Worm (Caenorhabditis elegans) whole organism, L2 larva: ENCODE measurements around the gene F35C5.12.

ENCODE experiments used
- egl-27 ChIP-seq: sonication (generic microtip); optimal IDR thresholded peaks from 3 replicates; lab custom pipeline; 2017; ENCODE audit warnings: missing biosample characterization, missing genetic modification reagents, missing genetic modification characterization
- lsy-2 ChIP-seq, 2 experiments: fragments of 150-350 bp in 1 of 2; sonication (generic microtip) in 1 of 2; optimal IDR thresholded peaks; 2 replicates each; lab custom pipeline; 2014 to 2017; ENCODE audit warnings: missing biosample characterization in 2 of 2, missing genetic modification characterization in 2 of 2
- mbf-1 ChIP-seq: sonication (generic microtip); optimal IDR thresholded peaks from 2 replicates; lab custom pipeline; 2017; ENCODE audit warnings: missing biosample characterization, missing genetic modification characterization
- nhr-11 ChIP-seq: fragments of 150-350 bp; optimal IDR thresholded peaks from 2 replicates; lab custom pipeline; 2014; ENCODE audit warnings: missing biosample characterization, missing genetic modification characterization
- sem-4 ChIP-seq: fragments of 150-350 bp; optimal IDR thresholded peaks from 2 replicates; lab custom pipeline; 2014; ENCODE audit warnings: missing biosample characterization, missing genetic modification reagents, missing genetic modification characterization
- ztf-11 ChIP-seq: sonication (generic microtip); optimal IDR thresholded peaks from 2 replicates; lab custom pipeline; 2017; ENCODE audit warnings: missing biosample characterization, missing genetic modification characterization

- no peak for TF ChIP-seq mbf-1 (tag; lab: Kevin White, UChicago)
- no peak for TF ChIP-seq sem-4 (tag; lab: Kevin White, UChicago)
- no peak for TF ChIP-seq ztf-11 (tag; lab: Kevin White, UChicago)
- TF ChIP-seq lsy-2 (tag; optimal IDR thresholded peaks at IDR 0.05; lab: Kevin White, UChicago), result no peak
- TF ChIP-seq egl-27 (tag; lab: Kevin White, UChicago), result no peak
- no peak for TF ChIP-seq nhr-11
Measured at ce11 chrII:12884972-12885371, 29.4 kb downstream of the F35C5.12 start, which contains the start of gene sra-14.
